Fruit fly (Drosophila melanogaster) ovary, adult (tissue): ENCODE measurements around the gene PGRP-SB2.

Experiments
- CG17801 ChIP-seq: fragments of 200-800 bp; optimal IDR thresholded peaks from 2 replicates; lab custom pipeline; 2019; ENCODE audit warnings: missing biosample characterization, mild to moderate bottlenecking, missing genetic modification characterization, moderate library complexity; ENCODE audit not compliant: partially characterized antibody

PGRP-SB2 gene

DNA sequence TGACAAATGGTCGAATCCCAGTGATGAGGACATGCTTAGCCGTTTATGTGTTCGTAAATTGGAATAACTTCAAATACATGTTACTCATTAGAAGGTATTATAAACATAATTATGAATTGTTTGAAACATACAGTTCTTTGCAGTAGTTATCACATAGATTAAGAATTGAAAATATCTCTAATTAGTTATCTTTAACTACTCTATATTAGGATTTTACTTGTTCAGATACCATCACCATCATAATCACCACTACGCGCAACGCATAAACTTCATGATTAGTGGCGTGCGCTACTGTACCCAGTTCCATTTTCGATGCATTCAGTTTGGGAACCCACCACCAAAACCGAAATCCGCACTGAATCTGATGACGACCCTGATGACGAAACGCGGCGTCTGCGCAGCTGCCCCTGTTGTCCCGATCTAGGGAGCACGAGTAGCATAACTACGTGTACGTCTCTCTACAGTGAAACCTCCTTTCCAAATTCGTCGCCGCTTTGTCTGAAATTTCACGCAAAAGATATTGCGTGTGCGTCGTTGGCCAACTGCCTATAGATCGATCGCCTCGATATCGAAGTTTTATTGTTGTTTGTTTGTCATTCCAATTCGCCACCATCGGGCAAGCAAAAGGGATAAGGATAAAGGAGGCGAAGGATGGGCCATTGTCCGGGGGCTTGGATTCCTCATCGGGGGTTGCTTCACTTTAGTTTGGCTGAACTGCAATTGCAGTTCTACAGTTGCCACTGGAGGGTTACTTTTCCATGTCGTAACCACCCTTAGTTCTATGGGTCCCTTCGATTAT lies 17.8 kb downstream of the PGRP-SB2 start:
- no peak for TF ChIP-seq CG17801 (GFP tag; lab: Kevin White, UChicago)

DNA sequence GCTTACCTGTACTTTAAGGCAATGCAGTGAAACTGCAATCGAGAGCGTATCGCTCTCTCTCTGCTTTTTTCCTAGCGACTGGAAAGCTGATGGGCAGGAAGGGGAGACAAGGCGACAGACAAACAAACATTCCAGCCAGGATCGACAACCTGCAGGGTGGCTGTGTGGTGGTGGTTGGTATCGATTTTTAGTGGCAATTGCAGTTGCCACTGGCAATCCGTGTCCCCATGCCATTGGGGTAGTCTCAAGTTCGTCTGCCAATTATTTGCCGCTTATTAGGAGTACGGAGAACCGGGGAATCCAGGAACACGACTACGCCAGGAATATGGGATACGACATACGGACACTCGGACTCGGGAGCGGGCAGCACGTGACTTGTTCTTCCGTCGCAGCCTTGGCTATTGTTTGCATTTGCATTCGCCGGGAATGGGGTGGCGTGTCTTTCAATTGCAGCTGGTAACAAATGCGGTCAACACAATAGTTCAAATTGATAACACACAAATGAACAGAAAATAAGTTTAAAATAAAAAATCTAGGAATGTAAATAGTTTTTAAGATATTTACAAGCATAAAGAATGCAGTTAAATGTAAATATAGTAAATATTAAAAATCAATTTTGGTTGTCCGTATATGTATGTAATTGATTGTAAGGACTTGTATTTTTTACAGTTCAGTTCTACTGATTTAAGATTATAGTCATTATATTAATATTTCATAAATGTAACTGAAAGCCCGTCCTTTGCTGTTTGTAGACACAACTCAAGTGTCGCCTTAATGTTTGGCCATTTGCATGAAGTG lies 20.4 kb downstream of the PGRP-SB2 start:
- TF ChIP-seq CG17801 (GFP tag; lab: Kevin White, UChicago): no peak

- no peak for TF ChIP-seq CG17801 (GFP tag; lab: Kevin White, UChicago)
Observed at dm6 chr3L:16748343-16748742, 22.0 kb downstream of the PGRP-SB2 start.

DNA sequence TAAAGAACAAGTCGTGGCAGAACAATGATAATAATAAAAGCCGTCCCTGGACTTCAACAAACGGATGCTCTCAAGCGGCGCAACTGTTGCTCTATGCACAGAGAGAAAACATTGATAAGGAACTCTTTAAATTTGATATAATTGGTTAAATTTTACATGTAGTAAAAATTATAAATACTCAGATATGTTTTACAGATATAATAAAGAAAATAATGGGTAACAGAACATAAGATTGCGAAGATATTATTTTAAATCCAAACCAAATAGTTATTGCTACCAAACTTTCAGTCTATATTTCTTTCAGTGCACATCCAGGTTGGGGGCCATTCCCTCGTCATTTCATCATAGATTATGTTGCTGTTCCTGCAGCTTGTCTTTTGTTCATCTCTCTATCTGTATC lies 23.4 kb downstream of the PGRP-SB2 start:
- TF ChIP-seq CG17801 (GFP tag; lab: Kevin White, UChicago): no peak

DNA sequence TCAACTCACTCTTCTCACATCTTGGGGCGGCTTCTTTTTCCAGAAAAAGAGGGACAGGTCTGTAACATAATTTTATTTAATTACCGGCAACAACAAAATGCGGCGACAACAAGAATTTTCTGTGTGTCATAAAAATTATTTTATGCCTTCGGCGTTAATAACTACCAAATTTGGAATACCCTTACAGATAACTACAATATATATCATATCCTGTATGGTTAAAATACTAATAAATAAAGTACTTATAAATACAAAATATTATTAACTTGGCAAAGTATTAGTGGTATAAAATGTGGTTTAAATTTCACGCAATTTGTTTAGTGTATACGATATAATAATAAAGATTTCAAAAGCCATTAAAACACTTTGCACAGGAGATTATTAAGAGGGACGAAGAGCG lies 24.4 kb downstream of the PGRP-SB2 start:
- no peak for TF ChIP-seq CG17801 (GFP tag; lab: Kevin White, UChicago)

DNA sequence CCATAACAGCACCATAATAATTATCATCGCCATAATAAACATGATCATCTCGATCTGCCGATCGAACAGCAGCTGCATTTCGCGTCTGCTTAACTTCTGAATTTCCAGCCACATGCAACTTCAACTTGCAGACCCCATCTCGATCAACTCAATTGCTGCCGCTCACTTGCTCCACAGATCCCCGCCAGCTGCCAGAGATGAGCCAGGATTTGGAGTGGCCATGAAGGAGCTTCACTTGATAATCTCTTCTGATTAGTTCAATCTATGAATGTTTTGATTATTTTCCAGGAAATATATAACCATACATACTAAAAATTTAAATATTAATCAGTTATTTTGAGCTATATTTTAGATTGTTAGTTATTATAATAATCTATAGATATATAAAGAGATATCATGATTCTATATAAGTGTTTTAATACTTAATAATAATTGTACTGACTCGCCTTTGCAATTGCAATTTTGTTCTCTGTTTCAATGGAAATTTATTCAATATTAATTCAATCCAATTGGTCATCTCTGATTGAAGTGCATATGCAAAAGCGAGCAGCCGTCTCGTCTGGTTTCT lies 25.2 kb downstream of the PGRP-SB2 start:
- no peak for TF ChIP-seq CG17801 (GFP tag; lab: Kevin White, UChicago)

dm6 chr3L:16752402-16753096 lies 26.2 kb downstream of the PGRP-SB2 start:
- TF ChIP-seq CG17801 (GFP tag; lab: Kevin White, UChicago): no peak

dm6 chr3L:16755189-16755588 lies 28.8 kb downstream of the PGRP-SB2 start, which contains the start of gene CG42852:
Gene CG42852, plus strand, starts transcription at chr3L:16755489.
- no peak for TF ChIP-seq CG17801 (GFP tag; lab: Kevin White, UChicago)

DNA sequence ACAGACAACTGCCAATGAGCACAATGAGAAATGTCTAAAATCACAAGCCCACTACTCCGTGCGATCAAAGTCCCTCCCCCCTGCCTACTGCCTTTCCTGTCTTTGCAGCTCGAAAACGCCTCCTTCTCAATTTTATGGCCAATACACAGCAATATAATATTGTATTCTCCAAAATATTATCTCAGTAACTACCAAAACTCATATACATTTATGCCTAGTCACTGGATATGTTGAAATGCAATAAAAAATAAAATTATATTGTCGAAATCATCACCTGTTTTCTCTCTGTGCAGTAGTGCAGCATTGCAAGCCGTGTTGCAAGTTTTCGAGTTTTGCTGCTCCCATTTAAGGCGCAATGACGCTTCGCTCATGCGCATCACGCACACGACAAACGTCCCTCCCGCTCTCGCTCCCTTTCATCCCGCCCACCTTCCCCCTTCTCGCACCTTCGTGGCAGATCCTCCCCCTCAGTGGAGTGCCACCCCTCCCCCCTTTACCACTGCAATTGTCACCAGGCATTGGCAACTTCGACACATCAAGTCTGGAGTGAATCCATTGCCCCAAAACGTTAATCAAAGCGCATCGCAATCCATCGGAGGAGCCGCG lies 32.3 kb downstream of the PGRP-SB2 start:
- no peak for TF ChIP-seq CG17801 (GFP tag; lab: Kevin White, UChicago)

DNA sequence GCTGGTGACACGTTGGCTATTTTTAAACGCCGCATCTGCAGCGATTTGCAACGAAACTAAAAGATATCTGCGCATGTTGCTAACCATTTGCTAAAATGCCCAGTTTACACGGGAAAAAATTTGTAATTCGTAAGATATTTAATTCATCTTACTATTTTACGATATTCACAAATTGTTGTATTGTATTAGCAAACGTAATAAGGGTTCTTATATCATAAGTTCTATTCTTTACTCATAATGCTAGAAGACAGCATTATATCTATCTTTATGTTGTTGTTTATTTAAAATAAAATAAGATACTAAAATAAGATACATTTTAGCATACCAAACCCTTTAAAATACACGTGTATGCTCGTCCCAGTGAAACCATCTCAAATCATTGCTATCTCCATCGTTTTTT lies 33.1 kb downstream of the PGRP-SB2 start:
- TF ChIP-seq CG17801 (GFP tag; lab: Kevin White, UChicago): no peak

- TF ChIP-seq CG17801 (GFP tag; lab: Kevin White, UChicago): no peak
Observed at dm6 chr3L:16760274-16760673, 33.9 kb downstream of the PGRP-SB2 start.

DNA sequence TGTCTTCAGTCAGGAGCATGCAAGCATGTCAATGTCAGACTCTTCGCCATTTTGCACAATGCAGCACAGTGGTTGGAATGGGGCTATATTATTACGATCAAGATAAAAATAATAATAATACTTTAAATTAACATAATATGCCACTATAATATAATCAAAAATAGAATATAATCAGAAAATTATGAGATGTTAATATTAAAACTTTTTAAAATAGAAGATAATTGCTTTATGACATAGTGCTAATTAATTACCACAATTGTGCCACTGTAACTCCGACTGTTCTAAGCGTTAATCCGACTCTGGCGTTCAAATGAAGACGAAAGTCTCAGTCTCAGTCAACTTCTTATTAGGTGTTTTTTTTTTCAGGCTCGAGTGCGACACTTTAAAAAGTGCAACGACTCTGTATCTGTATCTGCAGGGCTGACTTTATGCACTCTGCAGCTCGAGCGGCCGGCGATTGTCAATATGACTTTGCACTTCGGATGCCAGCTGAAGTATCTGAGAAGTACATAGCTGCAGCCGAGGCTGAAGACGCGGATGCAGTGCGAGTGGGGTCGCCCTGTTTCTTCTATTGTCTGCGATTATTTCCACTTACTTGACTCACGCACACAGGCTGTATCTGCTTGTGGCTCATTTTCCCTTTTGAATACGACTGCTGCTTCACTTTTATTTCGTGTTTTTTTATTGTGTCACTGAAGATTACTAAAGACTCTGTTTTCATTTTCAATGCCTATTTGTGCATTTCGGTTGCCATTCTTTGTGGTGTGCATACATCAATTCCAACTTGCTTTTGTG lies 36.1 kb downstream of the PGRP-SB2 start:
- no peak for TF ChIP-seq CG17801 (GFP tag; lab: Kevin White, UChicago)
